Fruit fly (Drosophila melanogaster) Kc167 (cell line): ENCODE data around the gene Rsph3.

Experiments used
- Myc ChIP-seq: fragments of >200 bp; optimal IDR thresholded peaks from 2 replicates; lab custom pipeline; 2017; ENCODE audit warnings: missing external identifiers
- Sin3A ChIP-seq: fragments of >200 bp; optimal IDR thresholded peaks from 2 replicates; lab custom pipeline; 2018; ENCODE audit warnings: missing external identifiers
- h ChIP-seq: fragments of >200 bp; optimal IDR thresholded peaks from 3 replicates; lab custom pipeline; 2018; ENCODE audit warnings: missing external identifiers
- insv ChIP-seq: fragments of >200 bp; optimal IDR thresholded peaks from 3 replicates; lab custom pipeline; 2018; ENCODE audit warnings: missing external identifiers
- psq ChIP-seq: fragments of >200 bp; optimal IDR thresholded peaks from 2 replicates; lab custom pipeline; 2017; ENCODE audit warnings: missing external identifiers
- ttk ChIP-seq: sonication (Bioruptor generic); optimal IDR thresholded peaks from 2 replicates; lab custom pipeline; 2017; ENCODE audit warnings: missing external identifiers

The Rsph3 gene

dm6 chr3L:6756197-6756736 is 6.8 kb downstream of the Rsph3 start, which contains the start of gene Ist1:
TSS of gene Ist1 (minus strand) at chr3L:6756497.
- TF ChIP-seq psq (lab: Kevin White, UChicago) = no peak
- no peak for TF ChIP-seq h (lab: Kevin White, UChicago)
- no peak for TF ChIP-seq insv (lab: Kevin White, UChicago)
- TF ChIP-seq Myc (lab: Kevin White, UChicago) = no peak
- TF ChIP-seq ttk (lab: Kevin White, UChicago) = no peak
- no peak for TF ChIP-seq Sin3A

DNA sequence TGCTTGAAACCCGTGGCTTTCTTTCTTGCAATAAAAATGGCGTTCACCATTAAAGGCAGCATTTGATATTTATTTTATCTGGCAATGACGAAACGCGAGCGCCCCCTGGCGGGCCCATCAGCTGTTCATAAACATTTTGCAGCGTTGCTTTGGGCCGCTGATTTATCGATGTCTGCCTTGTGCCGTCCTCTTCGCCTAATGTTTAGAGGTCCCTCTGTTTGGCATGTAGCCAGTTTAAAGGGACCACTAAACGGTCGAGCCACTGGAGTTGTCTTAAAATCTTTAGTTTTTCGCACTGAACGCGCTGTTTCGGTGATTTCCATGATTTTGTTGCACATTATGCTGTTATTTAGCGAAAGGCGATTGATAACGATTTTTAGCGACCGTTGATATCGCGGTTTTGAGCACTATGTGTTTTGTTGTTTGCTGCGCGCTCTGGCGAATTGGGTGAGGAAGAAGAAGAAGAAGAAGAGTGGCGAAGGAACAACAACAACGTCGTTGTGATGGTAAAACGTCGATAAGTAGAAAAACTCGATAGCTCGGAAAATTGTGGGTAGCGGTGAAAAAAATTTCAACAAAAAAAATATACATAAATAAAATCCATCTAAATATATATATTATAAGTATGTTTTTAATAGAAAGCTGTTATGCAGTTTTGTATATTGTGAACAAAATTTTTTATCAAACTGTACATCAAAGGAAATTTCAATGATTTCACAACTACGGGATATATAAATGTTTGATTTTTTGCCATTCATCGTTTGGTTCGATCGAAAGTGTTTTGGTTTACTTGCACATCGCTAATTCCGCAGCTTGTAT is 10.6 kb downstream of the Rsph3 start, which contains the start of the genes velo and Sbds:
Gene velo, minus strand, starts transcription at position 475 of the 819 bp plus-strand sequence.
Gene Sbds, plus strand, starts transcription at position 636 of the 819 bp plus-strand sequence.
- TF ChIP-seq ttk (lab: Kevin White, UChicago) = no peak
- no peak for TF ChIP-seq Myc (lab: Kevin White, UChicago)
- no peak for TF ChIP-seq h (lab: Kevin White, UChicago)
- no peak for TF ChIP-seq insv (lab: Kevin White, UChicago)
- TF ChIP-seq Sin3A = no peak
- no peak for TF ChIP-seq psq (lab: Kevin White, UChicago)

DNA sequence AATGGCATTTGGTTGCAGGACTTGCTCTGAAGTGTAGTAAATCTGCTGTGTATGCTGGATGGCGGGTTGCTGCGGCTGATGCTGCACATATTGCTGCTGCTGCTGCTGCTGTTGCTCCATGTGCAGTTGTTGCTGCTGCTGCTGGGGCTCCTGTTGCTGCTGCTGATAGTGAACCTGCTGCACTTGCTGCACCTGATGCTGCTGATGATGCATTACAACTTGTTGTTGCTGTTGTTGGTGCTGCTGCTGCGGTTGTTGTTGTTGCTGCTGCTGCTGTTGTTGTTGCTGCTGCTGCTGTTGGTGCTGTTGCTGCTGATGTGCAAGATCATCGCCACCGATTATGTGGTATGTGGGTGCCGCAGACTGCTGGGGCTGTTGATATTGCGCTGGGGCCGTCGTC is 12.2 kb downstream of the Rsph3 start:
- TF ChIP-seq insv (lab: Kevin White, UChicago) (no peak), h (lab: Kevin White, UChicago) (no peak), Sin3A (no peak), Myc (lab: Kevin White, UChicago) (no peak), ttk (lab: Kevin White, UChicago) (no peak), psq (lab: Kevin White, UChicago) (no peak)

DNA sequence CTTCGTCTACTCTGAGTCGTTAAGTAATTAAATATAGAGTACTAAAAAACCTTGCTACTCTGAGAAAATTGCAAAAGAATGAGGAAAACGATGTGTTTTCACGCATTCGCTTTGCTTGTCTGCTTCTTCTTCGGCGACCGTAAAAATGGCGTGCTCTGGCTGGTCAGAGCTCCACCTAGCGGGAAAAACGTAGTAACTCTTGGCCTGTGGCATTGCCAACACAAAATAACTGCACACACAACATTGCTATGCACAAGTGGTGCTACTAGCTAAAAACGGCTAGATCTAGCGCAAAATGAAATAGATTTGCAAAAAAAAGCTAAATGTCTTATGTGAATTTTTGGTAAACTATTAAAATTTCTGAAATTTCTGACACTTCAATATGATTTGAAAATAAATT is 15.9 kb downstream of the Rsph3 start:
- TF ChIP-seq Sin3A (no peak), h (lab: Kevin White, UChicago) (no peak), insv (lab: Kevin White, UChicago) (no peak), ttk (lab: Kevin White, UChicago) (no peak), Myc (lab: Kevin White, UChicago) (no peak)

- TF ChIP-seq psq (lab: Kevin White, UChicago) = peak; percentile 24
- TF ChIP-seq Sin3A = no peak
- no peak for TF ChIP-seq ttk (lab: Kevin White, UChicago)
- TF ChIP-seq insv (lab: Kevin White, UChicago) = no peak
- no peak for TF ChIP-seq Myc (lab: Kevin White, UChicago)
Measured at dm6 chr3L:6743346-6744165, 19.5 kb downstream of the Rsph3 start.

dm6 chr3L:6742974-6743345 is 20.1 kb downstream of the Rsph3 start, which contains the start of gene dikar:
TSS of gene dikar (minus strand) at chr3L:6743164.
- TF ChIP-seq h (lab: Kevin White, UChicago) (no peak), Myc (lab: Kevin White, UChicago) (no peak), psq (lab: Kevin White, UChicago) (no peak), ttk (lab: Kevin White, UChicago) (no peak), insv (lab: Kevin White, UChicago) (no peak), Sin3A (no peak)

- TF ChIP-seq psq (lab: Kevin White, UChicago) = peak; percentile 22
- no peak for TF ChIP-seq h (lab: Kevin White, UChicago)
Measured at dm6 chr3L:6742110-6742718, 20.8 kb downstream of the Rsph3 start.

dm6 chr3L:6731077-6731476 is 32.0 kb downstream of the Rsph3 start:
- TF ChIP-seq h (lab: Kevin White, UChicago) = no peak
- TF ChIP-seq Sin3A = no peak
- no peak for TF ChIP-seq Myc (lab: Kevin White, UChicago)
- TF ChIP-seq ttk (lab: Kevin White, UChicago) = no peak
- no peak for TF ChIP-seq psq (lab: Kevin White, UChicago)
- no peak for TF ChIP-seq insv (lab: Kevin White, UChicago)

DNA sequence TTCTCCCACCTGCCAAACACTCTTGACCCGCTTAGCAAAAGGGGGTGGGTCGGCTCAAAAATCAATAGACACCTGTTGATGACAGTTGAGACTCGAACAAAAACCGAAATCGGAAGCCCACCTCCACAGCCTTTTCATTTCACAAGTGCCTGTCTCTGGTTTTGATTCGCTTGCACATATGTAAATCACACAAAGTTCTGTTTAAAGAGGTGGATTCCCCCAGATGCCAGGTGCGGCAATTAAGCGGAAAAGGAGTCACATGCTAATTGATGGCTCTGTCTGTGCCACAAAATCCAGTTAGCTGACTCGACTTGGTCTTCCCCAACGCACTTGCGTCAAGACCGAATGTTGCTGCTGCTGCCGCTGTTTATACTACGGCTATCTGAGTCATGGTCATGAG is 38.5 kb downstream of the Rsph3 start:
- TF ChIP-seq insv (lab: Kevin White, UChicago) (no peak), psq (lab: Kevin White, UChicago) (no peak)

DNA sequence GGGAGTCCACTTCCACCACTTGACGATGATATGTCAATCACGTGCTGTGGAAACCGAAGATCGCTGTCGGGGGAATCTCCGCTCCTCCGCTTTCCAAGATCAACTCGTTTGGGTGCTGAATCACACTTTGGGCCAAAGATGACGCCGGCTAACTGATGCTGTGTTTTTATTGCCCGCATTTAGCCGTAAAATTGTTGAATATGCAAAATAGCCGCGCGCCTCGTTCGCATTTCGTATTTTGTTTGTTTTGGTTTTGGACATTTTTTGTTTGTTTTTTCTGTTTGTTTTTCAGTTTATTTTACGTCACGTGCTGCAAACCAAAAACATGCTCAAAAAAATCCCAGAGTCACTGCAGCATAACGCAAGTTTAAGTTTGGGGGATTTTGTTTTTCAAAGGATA is 39.7 kb downstream of the Rsph3 start:
- TF ChIP-seq Myc (lab: Kevin White, UChicago) = no peak
- TF ChIP-seq ttk (lab: Kevin White, UChicago) = no peak
- TF ChIP-seq insv (lab: Kevin White, UChicago) = no peak
- no peak for TF ChIP-seq psq (lab: Kevin White, UChicago)
- no peak for TF ChIP-seq Sin3A
- no peak for TF ChIP-seq h (lab: Kevin White, UChicago)

dm6 chr3L:6719392-6719889 is 43.6 kb downstream of the Rsph3 start, which contains the start of gene ple:
TSS of gene ple (minus strand) at chr3L:6719525.
- TF ChIP-seq psq (lab: Kevin White, UChicago) (no peak), Myc (lab: Kevin White, UChicago) (no peak)
